Worm (Caenorhabditis elegans) whole organism, midembryonic: Measurements from ENCODE around the gene cld-1.

ENCODE experiments used
- T22C8.4 ChIP-seq: fragments of 200-800 bp; sonication (Bioruptor generic); IDR thresholded peaks from 2 replicates; pipeline ENCODE4 v1.3.6; 2022; ENCODE audit warnings: missing genetic modification characterization, missing compliant biosample characterization
- cog-1 ChIP-seq: sonication (generic microtip); optimal IDR thresholded peaks from 2 replicates; lab custom pipeline; 2016; ENCODE audit warnings: missing genetic modification characterization, missing compliant biosample characterization
- flt-1 ChIP-seq: fragments of 200-800 bp; sonication (Bioruptor generic); IDR thresholded peaks from 2 replicates; pipeline ENCODE4 v1.3.6; 2022; ENCODE audit warnings: missing genetic modification characterization, missing compliant biosample characterization
- klf-2 ChIP-seq: fragments of 200-800 bp; sonication (Bioruptor generic); conservative IDR thresholded peaks from 2 replicates; pipeline ENCODE4 v1.3.6; 2022; ENCODE audit warnings: missing genetic modification reagents, missing genetic modification characterization, missing compliant biosample characterization
- med-1 ChIP-seq: sonication (generic microtip); optimal IDR thresholded peaks from 2 replicates; lab custom pipeline; 2017; ENCODE audit warnings: missing genetic modification characterization, mild to moderate bottlenecking, missing compliant biosample characterization, antibody characterized with exemption, missing genetic modification reagents; ENCODE audit not compliant: insufficient read depth
- ref-1 ChIP-seq: fragments of 200-800 bp; sonication (Bioruptor generic); conservative IDR thresholded peaks from 2 replicates; pipeline ENCODE4 v1.3.6; 2022; ENCODE audit warnings: missing genetic modification reagents, missing genetic modification characterization, missing compliant biosample characterization
- tab-1 ChIP-seq: fragments of 200-800 bp; sonication (Bioruptor generic); IDR thresholded peaks from 2 replicates; pipeline ENCODE4 v1.3.6; 2022; ENCODE audit warnings: missing genetic modification characterization, missing compliant biosample characterization
- ztf-23 ChIP-seq: fragments of 200-800 bp; sonication (Bioruptor generic); IDR thresholded peaks from 2 replicates; pipeline ENCODE4 v1.3.6; 2022; ENCODE audit warnings: missing genetic modification reagents, missing genetic modification characterization, missing compliant biosample characterization
- ztf-29 ChIP-seq: fragments of 200-800 bp; sonication (Bioruptor generic); IDR thresholded peaks from 2 replicates; pipeline ENCODE4 v1.3.6; 2022; ENCODE audit warnings: missing genetic modification reagents, missing genetic modification characterization, missing compliant biosample characterization

DNA sequence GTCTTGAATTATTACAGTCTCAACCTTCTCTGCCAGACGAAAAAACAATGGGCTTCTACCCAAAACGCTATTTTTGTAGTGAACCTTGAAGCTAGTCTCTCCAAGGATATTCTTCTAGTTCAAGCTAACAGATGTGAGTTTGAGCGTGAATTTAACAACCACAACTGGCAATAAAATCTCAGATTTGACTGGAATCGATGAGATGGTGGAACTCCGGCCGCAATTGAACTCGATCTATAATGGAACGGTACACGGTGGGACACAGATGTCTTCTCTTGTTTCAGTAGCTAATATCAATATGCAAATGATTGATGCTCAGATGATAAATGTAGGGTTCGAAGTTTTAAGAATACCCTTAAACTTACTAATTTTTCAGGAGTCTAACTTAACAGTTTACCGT, 41.6 kb upstream of the cld-1 start:
- TF ChIP-seq klf-2 (no peak), ztf-23 (GFP tag; lab: Robert Waterston, UW) (no peak), flt-1 (no peak), cog-1 (tag; lab: Kevin White, UChicago) (no peak), ref-1 (no peak), tab-1 (no peak), ztf-29 (no peak), med-1 (GFP tag; lab: Kevin White, UChicago) (no peak), T22C8.4 (GFP tag; lab: Robert Waterston, UW) (no peak)
